Worm (Caenorhabditis elegans) whole organism, L1 larva: ENCODE measurements around the gene srt-52.
A peak's percentile ranks its signal among the peaks of the same experiment; 100 is the strongest.

Experiments
- ama-1 ChIP-seq: fragments of 150-350 bp; optimal IDR thresholded peaks from 2 replicates; lab custom pipeline; 2014
- efl-1 ChIP-seq, 4 experiments: fragments of 150-350 bp; optimal IDR thresholded peaks in 3 of 4; peaks in 1 of 4; 1 replicate in 1 of 4; 2 replicates in 3 of 4; lab custom pipeline; 2014; ENCODE audit warnings: missing biosample characterization in 2 of 4, missing genetic modification characterization in 2 of 4, missing genetic modification reagents in 2 of 4
- fkh-10 ChIP-seq: sonication (generic microtip); optimal IDR thresholded peaks from 2 replicates; lab custom pipeline; 2017; ENCODE audit warnings: missing biosample characterization, missing genetic modification reagents, missing genetic modification characterization
- irx-1 ChIP-seq: sonication (generic microtip); optimal IDR thresholded peaks from 2 replicates; lab custom pipeline; 2016; ENCODE audit warnings: missing genetic modification characterization, missing compliant biosample characterization
- isw-1 ChIP-seq: fragments of 200-800 bp; sonication (Bioruptor generic); IDR thresholded peaks from 2 replicates; pipeline ENCODE4 v1.3.6; 2022; ENCODE audit warnings: missing genetic modification characterization, missing compliant biosample characterization
- lin-35 ChIP-seq, 2 experiments: fragments of 150-350 bp; optimal IDR thresholded peaks; 2 replicates each; lab custom pipeline; 2014; ENCODE audit warnings: missing biosample characterization in 2 of 2, missing genetic modification characterization in 2 of 2, missing genetic modification reagents in 2 of 2
- mab-9 ChIP-seq: fragments of 200-800 bp; sonication (Bioruptor generic); IDR thresholded peaks from 2 replicates; pipeline ENCODE4 v1.3.6; 2022; ENCODE audit warnings: missing genetic modification reagents, missing genetic modification characterization, missing compliant biosample characterization
- nhr-47 ChIP-seq: sonication (generic microtip); optimal IDR thresholded peaks from 2 replicates; lab custom pipeline; 2016; ENCODE audit warnings: mild to moderate bottlenecking, missing genetic modification characterization, moderate library complexity, missing compliant biosample characterization
- sox-4 ChIP-seq: sonication (generic microtip); optimal IDR thresholded peaks from 2 replicates; lab custom pipeline; 2016; ENCODE audit warnings: missing genetic modification characterization, missing compliant biosample characterization
- swsn-7 ChIP-seq: sonication (generic microtip); optimal IDR thresholded peaks from 2 replicates; lab custom pipeline; 2016; ENCODE audit warnings: missing genetic modification characterization, missing compliant biosample characterization
- tlp-1 ChIP-seq: fragments of 150-350 bp; optimal IDR thresholded peaks from 2 replicates; lab custom pipeline; 2014; ENCODE audit warnings: missing biosample characterization, missing genetic modification characterization
- xbp-1 ChIP-seq: sonication (generic microtip); optimal IDR thresholded peaks from 2 replicates; lab custom pipeline; 2016; ENCODE audit warnings: missing genetic modification characterization, missing compliant biosample characterization

DNA sequence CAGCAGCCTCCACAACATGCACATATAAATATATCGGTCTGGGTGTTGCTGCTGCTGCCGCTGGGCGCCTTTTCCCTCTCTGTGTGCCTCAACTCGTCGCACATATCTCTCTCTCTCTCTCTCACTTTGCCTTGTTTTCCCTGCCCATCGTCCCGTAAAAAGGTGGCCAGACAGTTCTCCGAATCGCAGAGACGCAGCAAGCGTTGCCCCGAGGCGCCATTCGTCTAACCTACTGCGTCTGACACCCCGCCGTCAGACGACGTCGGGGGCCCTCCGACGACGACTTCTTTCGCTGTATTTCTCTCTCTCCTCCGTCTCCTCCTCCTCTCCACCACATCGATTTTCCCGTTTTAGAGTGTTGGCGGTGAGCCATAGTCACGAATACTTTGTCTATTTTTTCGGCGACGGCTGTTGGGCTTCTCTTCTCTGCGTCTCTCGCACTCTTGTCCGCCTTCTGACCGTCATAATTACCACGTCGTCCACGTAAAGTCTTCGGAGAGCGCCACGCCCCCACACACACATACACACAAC lies 47.1 kb downstream of the srt-52 start, which contains the start of gene B0348.10:
- TF ChIP-seq efl-1 (optimal IDR thresholded peaks at IDR 0.05; lab: Kevin White, UChicago) (peak; percentile 67 to 78), efl-1 (GFP tag; optimal IDR thresholded peaks at IDR 0.05 in 1 of 2; lab: Kevin White, UChicago) (peak; percentile 60 to 96), ama-1 (peak; percentile 2), swsn-7 (tag; lab: Kevin White, UChicago) (peak; percentile 88), tlp-1 (tag; lab: Kevin White, UChicago) (no peak), fkh-10 (GFP tag; lab: Kevin White, UChicago) (peak; percentile 37), xbp-1 (tag; lab: Kevin White, UChicago) (peak; percentile 68), lin-35 (GFP tag; optimal IDR thresholded peaks at IDR 0.05; lab: Kevin White, UChicago) (peak; percentile 80 to 83), isw-1 (peak; percentile 61), nhr-47 (tag; lab: Kevin White, UChicago) (peak; percentile 90), mab-9 (GFP tag; lab: Robert Waterston, UW) (peak; percentile 70), sox-4 (peak; percentile 65), irx-1 (peak; percentile 29)
